Fruit fly (Drosophila melanogaster): Measurements from ENCODE around the gene SPE.

Gene SPE

DNA sequence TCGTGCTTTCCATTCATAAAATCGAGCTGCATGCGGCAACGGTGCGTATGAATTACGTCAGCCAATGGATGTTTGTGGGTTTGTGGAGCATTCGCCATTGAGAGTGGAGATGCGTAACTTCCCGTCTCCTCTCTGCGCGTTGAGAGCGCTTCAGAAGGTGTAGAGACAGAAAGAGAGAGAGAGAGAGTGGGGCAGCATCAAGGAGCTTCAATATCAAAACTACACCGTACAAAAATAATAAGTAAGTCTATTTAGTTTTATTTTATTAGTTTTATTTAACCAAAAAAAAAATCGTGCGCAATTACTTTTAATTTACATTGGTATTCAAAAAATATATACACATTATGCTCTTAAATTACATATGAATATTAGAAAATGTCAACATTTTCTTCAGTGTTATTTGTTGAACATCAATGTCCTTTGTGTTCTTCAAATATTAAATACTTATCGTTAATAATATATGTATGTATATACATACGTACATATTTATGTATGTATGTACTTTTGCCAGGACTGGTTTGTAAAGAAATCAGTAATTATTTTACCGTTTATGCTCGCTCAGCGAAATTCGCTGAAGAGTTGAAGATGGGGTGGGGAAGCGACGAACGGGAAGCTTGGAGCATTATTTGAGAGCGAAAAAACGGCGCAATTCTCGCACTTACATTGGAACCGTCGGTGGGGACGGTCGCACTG lies 36.8 kb downstream of the SPE start, which contains the start of gene CG10365 (continued):
- TF ChIP-seq spab (GFP tag; optimal IDR thresholded peaks at IDR 0.05): peak; percentile 81
- TF ChIP-seq Sox15 (GFP tag; optimal IDR thresholded peaks at IDR 0.05): peak; percentile 75
- peak; percentile 14 for TF ChIP-seq CG6854 (GFP tag; optimal IDR thresholded peaks at IDR 0.05)
- peak; percentile 97 for TF ChIP-seq CG8119 (GFP tag; IDR thresholded peaks at IDR 0.05)
- TF ChIP-seq Sox102F (GFP tag; optimal IDR thresholded peaks at IDR 0.05): peak; percentile 68
- no peak for TF ChIP-seq Hr38 (GFP tag; optimal IDR thresholded peaks at IDR 0.05)
- peak; percentile 74 for TF ChIP-seq topi (GFP tag; optimal IDR thresholded peaks at IDR 0.05)
- peak; percentile 89 for TF ChIP-seq CG6276 (GFP tag; optimal IDR thresholded peaks at IDR 0.05)
- TF ChIP-seq CG11762 (GFP tag; optimal IDR thresholded peaks at IDR 0.05; ENCODE audit: insufficient read depth): peak; percentile 89
- peak; percentile 66 for TF ChIP-seq CG11902 (GFP tag; optimal IDR thresholded peaks at IDR 0.05)
- TF ChIP-seq Blimp-1 (GFP tag; optimal IDR thresholded peaks at IDR 0.05): peak; percentile 59
- peak; percentile 69 for TF ChIP-seq lz (GFP tag; optimal IDR thresholded peaks at IDR 0.05)
- peak; percentile 92 for TF ChIP-seq vri (GFP tag; optimal IDR thresholded peaks at IDR 0.05)
- TF ChIP-seq Hr39 (GFP tag; optimal IDR thresholded peaks at IDR 0.05): peak; percentile 32
- peak; percentile 7 for TF ChIP-seq dac (GFP tag; optimal IDR thresholded peaks at IDR 0.05)

DNA sequence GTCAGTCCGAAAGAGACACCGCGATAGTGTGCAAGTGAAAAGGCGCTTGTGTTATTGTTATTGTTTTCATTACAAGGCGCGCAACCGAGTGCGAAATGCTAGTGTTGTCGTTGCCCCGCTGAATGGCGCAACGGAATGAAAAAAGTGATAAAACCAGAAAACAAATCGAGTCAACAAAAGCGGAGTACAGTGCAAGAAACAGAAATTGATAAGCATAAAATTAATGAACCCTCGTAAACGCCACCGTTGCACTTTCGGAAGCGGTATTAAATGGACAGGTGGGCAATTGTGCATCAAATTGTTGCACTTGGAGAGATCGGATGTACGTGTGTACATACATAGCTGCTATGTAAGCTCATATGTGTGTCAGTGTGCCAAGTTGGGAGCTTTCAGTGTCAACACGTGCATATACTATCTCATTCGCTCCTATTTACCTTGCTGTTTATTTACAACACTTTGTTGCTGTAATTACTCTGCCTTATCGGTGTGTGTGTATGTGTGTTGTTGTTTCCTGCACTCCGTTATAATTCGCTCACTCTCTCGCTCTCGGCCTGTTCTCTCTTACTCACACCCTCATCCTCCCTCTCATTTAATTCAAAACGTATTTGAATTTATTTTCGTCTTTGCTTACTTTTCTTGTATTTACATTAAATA lies 37.5 kb downstream of the SPE start:
- TF ChIP-seq Eip93F (GFP tag; optimal IDR thresholded peaks at IDR 0.05): no peak
- peak; percentile 36 for TF ChIP-seq CG10669 (GFP tag; optimal IDR thresholded peaks at IDR 0.05)
- no peak for TF ChIP-seq Met (GFP tag; optimal IDR thresholded peaks at IDR 0.05)
- TF ChIP-seq Eip75B (GFP tag; optimal IDR thresholded peaks at IDR 0.05): peak; percentile 65
- TF ChIP-seq net (GFP tag; optimal IDR thresholded peaks at IDR 0.05): no peak
- peak; percentile 21 for TF ChIP-seq achi (GFP tag; optimal IDR thresholded peaks at IDR 0.05)
- peak; percentile 47 for TF ChIP-seq CG10631 (GFP tag; optimal IDR thresholded peaks at IDR 0.05)
- peak; percentile 15 for TF ChIP-seq Hr39 (GFP tag; optimal IDR thresholded peaks at IDR 0.05)
- peak; percentile 60 for TF ChIP-seq CG6792 (GFP tag; optimal IDR thresholded peaks at IDR 0.05)
- TF ChIP-seq CG34406 (GFP tag; optimal IDR thresholded peaks at IDR 0.05): no peak
- peak; percentile 48 for TF ChIP-seq CG8319 (GFP tag; optimal IDR thresholded peaks at IDR 0.05)
- TF ChIP-seq CG11294 (GFP tag; IDR thresholded peaks at IDR 0.05): peak; percentile 10; the same call in 1 of the 2 replicates
- TF ChIP-seq Ets21C (GFP tag; optimal IDR thresholded peaks at IDR 0.05): peak; percentile 6
- peak; percentile 5 for TF ChIP-seq CG8632 (GFP tag; optimal IDR thresholded peaks at IDR 0.05)
- TF ChIP-seq CG6854 (GFP tag; optimal IDR thresholded peaks at IDR 0.05): peak; percentile 6
- TF ChIP-seq CG8119 (GFP tag; IDR thresholded peaks at IDR 0.05): peak; percentile 74
- no peak for TF ChIP-seq Hr38 (GFP tag; optimal IDR thresholded peaks at IDR 0.05)
- peak; percentile 23 for TF ChIP-seq CG16779 (tag; optimal IDR thresholded peaks at IDR 0.05)
- TF ChIP-seq vri (GFP tag; optimal IDR thresholded peaks at IDR 0.05): peak; percentile 56
- TF ChIP-seq lz (GFP tag; optimal IDR thresholded peaks at IDR 0.05): peak; percentile 41
- TF ChIP-seq Ets96B (tag; optimal IDR thresholded peaks at IDR 0.05): no peak
- TF ChIP-seq eg (GFP tag; IDR thresholded peaks at IDR 0.05): peak; percentile 69
- TF ChIP-seq fkh (GFP tag; optimal IDR thresholded peaks at IDR 0.05): peak; percentile 92
- TF ChIP-seq OdsH (GFP tag; optimal IDR thresholded peaks at IDR 0.05): peak; percentile 51
- TF ChIP-seq CG32006 (GFP tag; optimal IDR thresholded peaks at IDR 0.05): peak; percentile 47
- TF ChIP-seq CG3032 (tag; optimal IDR thresholded peaks at IDR 0.05): no peak
- peak; percentile 55 to 61 for TF ChIP-seq ss (GFP tag; optimal IDR thresholded peaks at IDR 0.05)
- TF ChIP-seq CG6276 (GFP tag; optimal IDR thresholded peaks at IDR 0.05): peak; percentile 33
- TF ChIP-seq topi (GFP tag; optimal IDR thresholded peaks at IDR 0.05): peak; percentile 8
- TF ChIP-seq salr (GFP tag; optimal IDR thresholded peaks at IDR 0.05): peak in 1 of 2 experiments; percentile 39
- no peak for TF ChIP-seq Lpt (GFP tag; optimal IDR thresholded peaks at IDR 0.05)
- TF ChIP-seq CG9139 (GFP tag; optimal IDR thresholded peaks at IDR 0.05): peak; percentile 46
- TF ChIP-seq Gug (GFP tag; IDR thresholded peaks at IDR 0.05): peak; percentile 52; the same call in 1 of the 2 replicates
- TF ChIP-seq spab (GFP tag; optimal IDR thresholded peaks at IDR 0.05): peak; percentile 20
- peak; percentile 59 for TF ChIP-seq CG6808 (GFP tag; optimal IDR thresholded peaks at IDR 0.05)
- TF ChIP-seq Blimp-1 (GFP tag; optimal IDR thresholded peaks at IDR 0.05): no peak
- TF ChIP-seq dsx (GFP tag; optimal IDR thresholded peaks at IDR 0.05; ENCODE audit: poor library complexity, severe bottlenecking): peak; percentile 80
- TF ChIP-seq fd85E (GFP tag; optimal IDR thresholded peaks at IDR 0.05): no peak
- TF ChIP-seq CG1621 (tag; optimal IDR thresholded peaks at IDR 0.05): peak; percentile 46
- TF ChIP-seq acj6 (GFP tag; optimal IDR thresholded peaks at IDR 0.05): peak; percentile 13

Data from whole organism, prepupa.